Fruit fly (Drosophila melanogaster) whole organism, embryonic: Measurements from ENCODE around the gene KdelR.

Source experiments
- Adf1 ChIP-seq: fragments of 200-800 bp; sonication (Bioruptor generic); IDR thresholded peaks from 2 replicates; pipeline ENCODE4 v1.3.6; 2022; ENCODE audit warnings: missing biosample characterization, missing genetic modification characterization
- B-H1 ChIP-seq: fragments of 200-800 bp; sonication (Bioruptor generic); IDR thresholded peaks from 3 replicates; pipeline ENCODE4 v1.3.6; 2022; ENCODE audit warnings: missing biosample characterization, missing genetic modification characterization
- CG1024 ChIP-seq: fragments of 200-800 bp; sonication (Bioruptor generic); IDR thresholded peaks from 2 replicates; pipeline ENCODE4 v1.3.6; 2022; ENCODE audit warnings: missing biosample characterization, missing genetic modification characterization
- CG11695 ChIP-seq: fragments of 200-800 bp; sonication (Bioruptor generic); IDR thresholded peaks from 3 replicates; pipeline ENCODE4 v1.3.6; 2022; ENCODE audit warnings: missing biosample characterization, missing genetic modification characterization
- CG12236 ChIP-seq: fragments of 200-800 bp; sonication (Bioruptor generic); optimal IDR thresholded peaks from 2 replicates; lab custom pipeline; 2016; ENCODE audit warnings: missing biosample characterization, missing genetic modification characterization
- CG12391 ChIP-seq: fragments of 200-800 bp; sonication (Bioruptor generic); optimal IDR thresholded peaks from 3 replicates; lab custom pipeline; 2018; ENCODE audit warnings: missing biosample characterization, mild to moderate bottlenecking, missing genetic modification characterization, moderate library complexity
- CG13296 ChIP-seq: fragments of 200-800 bp; sonication (Bioruptor generic); optimal IDR thresholded peaks from 3 replicates; lab custom pipeline; 2018; ENCODE audit warnings: missing biosample characterization, mild to moderate bottlenecking, missing genetic modification characterization
- CG14441 ChIP-seq: fragments of 200-800 bp; sonication (Bioruptor generic); IDR thresholded peaks from 2 replicates; pipeline ENCODE4 v1.3.6; 2022; ENCODE audit warnings: missing biosample characterization, missing genetic modification characterization
- CG1529 ChIP-seq: fragments of 200-800 bp; sonication (Bioruptor generic); optimal IDR thresholded peaks from 3 replicates; lab custom pipeline; 2018; ENCODE audit warnings: missing biosample characterization, missing genetic modification characterization
- CG15601 ChIP-seq: fragments of 200-800 bp; sonication (Bioruptor generic); optimal IDR thresholded peaks from 3 replicates; lab custom pipeline; 2019; ENCODE audit warnings: missing biosample characterization, mild to moderate bottlenecking, missing genetic modification characterization, moderate library complexity
- CG17568 ChIP-seq: fragments of 200-800 bp; sonication (Bioruptor generic); optimal IDR thresholded peaks from 2 replicates; lab custom pipeline; 2018; ENCODE audit warnings: missing biosample characterization, mild to moderate bottlenecking, missing genetic modification characterization, moderate library complexity
- CG2129 ChIP-seq: fragments of 200-800 bp; sonication (Bioruptor generic); IDR thresholded peaks from 2 replicates; pipeline ENCODE4 v1.3.6; 2022; ENCODE audit warnings: missing biosample characterization, missing genetic modification characterization; ENCODE audit not compliant: partially characterized antibody
- CG3065 ChIP-seq: fragments of 200-800 bp; sonication (Bioruptor generic); optimal IDR thresholded peaks from 2 replicates; lab custom pipeline; 2016; ENCODE audit warnings: missing biosample characterization, missing genetic modification characterization
- CG31224 ChIP-seq: fragments of 200-800 bp; sonication (Bioruptor generic); IDR thresholded peaks from 2 replicates; pipeline ENCODE4 v1.3.6; 2022; ENCODE audit warnings: missing biosample characterization, missing genetic modification characterization
- CG33557 ChIP-seq: fragments of 200-800 bp; sonication (Bioruptor generic); optimal IDR thresholded peaks from 2 replicates; lab custom pipeline; 2019; ENCODE audit warnings: missing biosample characterization, mild to moderate bottlenecking, missing genetic modification characterization, moderate library complexity
- CG6689 ChIP-seq: fragments of 200-800 bp; sonication (Bioruptor generic); IDR thresholded peaks from 2 replicates; pipeline ENCODE4 v1.3.6; 2022; ENCODE audit warnings: missing biosample characterization, missing genetic modification characterization
- CG6791 ChIP-seq: fragments of 200-800 bp; sonication (Bioruptor generic); IDR thresholded peaks from 3 replicates; pipeline ENCODE4 v1.3.6; 2022; ENCODE audit warnings: missing biosample characterization, missing genetic modification characterization; ENCODE audit not compliant: partially characterized antibody
- CG7556 ChIP-seq: fragments of 200-800 bp; sonication (Bioruptor generic); optimal IDR thresholded peaks from 2 replicates; lab custom pipeline; 2017; ENCODE audit warnings: missing biosample characterization, mild to moderate bottlenecking, missing genetic modification characterization
- CG7786 ChIP-seq: fragments of 200-800 bp; sonication (Bioruptor generic); optimal IDR thresholded peaks from 2 replicates; lab custom pipeline; 2016; ENCODE audit warnings: missing biosample characterization, missing genetic modification characterization
- CG8765 ChIP-seq: fragments of 200-800 bp; sonication (Bioruptor generic); IDR thresholded peaks from 2 replicates; pipeline ENCODE4 v1.3.6; 2022; ENCODE audit warnings: missing biosample characterization, missing genetic modification characterization
- CG9932 ChIP-seq: fragments of 200-800 bp; sonication (Bioruptor generic); IDR thresholded peaks from 2 replicates; pipeline ENCODE4 v1.3.6; 2022; ENCODE audit warnings: missing biosample characterization, missing genetic modification characterization
- Dll ChIP-seq: fragments of 200-800 bp; sonication (Bioruptor generic); IDR thresholded peaks from 4 replicates; pipeline ENCODE4 v1.3.6; 2022; ENCODE audit warnings: missing biosample characterization, missing genetic modification characterization; ENCODE audit not compliant: partially characterized antibody
- Ets97D ChIP-seq: fragments of 200-800 bp; sonication (Bioruptor generic); optimal IDR thresholded peaks from 3 replicates; lab custom pipeline; 2016; ENCODE audit warnings: missing biosample characterization, missing genetic modification characterization
- Hr51 ChIP-seq, 2 experiments: fragments of 200-800 bp; sonication (Bioruptor generic); optimal IDR thresholded peaks; 2 replicates in 1 of 2; 3 replicates in 1 of 2; lab custom pipeline; 2016 to 2018; ENCODE audit warnings: missing biosample characterization in 2 of 2, missing genetic modification characterization in 2 of 2, mild to moderate bottlenecking in 1 of 2, moderate library complexity in 1 of 2
- NfI ChIP-seq: fragments of 200-800 bp; sonication (Bioruptor generic); optimal IDR thresholded peaks from 3 replicates; lab custom pipeline; 2018; ENCODE audit warnings: missing biosample characterization, mild to moderate bottlenecking, missing genetic modification characterization, moderate library complexity
- Optix ChIP-seq: fragments of 200-800 bp; sonication (Bioruptor generic); IDR thresholded peaks from 3 replicates; pipeline ENCODE4 v1.3.6; 2022; ENCODE audit warnings: missing biosample characterization, missing genetic modification characterization
- Trl ChIP-seq, 3 experiments: fragments of >200 bp in 2 of 3; fragments of 200-800 bp in 1 of 3; sonication (Bioruptor generic) in 1 of 3; optimal IDR thresholded peaks; 2 replicates in 1 of 3; 3 replicates in 2 of 3; lab custom pipeline; 2016 to 2017; ENCODE audit warnings: missing biosample characterization in 1 of 3, missing genetic modification characterization in 1 of 3
- ara ChIP-seq: fragments of 200-800 bp; sonication (Bioruptor generic); IDR thresholded peaks from 2 replicates; pipeline ENCODE4 v1.3.6; 2022; ENCODE audit warnings: missing biosample characterization, missing genetic modification characterization
- ato ChIP-seq: fragments of 200-800 bp; sonication (Bioruptor generic); IDR thresholded peaks from 2 replicates; pipeline ENCODE4 v1.3.6; 2022; ENCODE audit warnings: missing biosample characterization, missing genetic modification characterization; ENCODE audit not compliant: partially characterized antibody
- bsh ChIP-seq, 2 experiments: fragments of 200-800 bp; sonication (Bioruptor generic); optimal IDR thresholded peaks; 2 replicates each; lab custom pipeline; 2017 to 2018; ENCODE audit warnings: mild to moderate bottlenecking in 2 of 2, missing biosample characterization in 2 of 2, missing genetic modification characterization in 2 of 2, moderate library complexity in 1 of 2
- cwo ChIP-seq: fragments of 200-800 bp; sonication (Bioruptor generic); optimal IDR thresholded peaks from 3 replicates; lab custom pipeline; 2017; ENCODE audit warnings: missing biosample characterization, missing genetic modification characterization, mild to moderate bottlenecking, moderate library complexity, missing genetic modification reagents
- emc ChIP-seq: fragments of 200-800 bp; sonication (Bioruptor generic); optimal IDR thresholded peaks from 2 replicates; lab custom pipeline; 2016; ENCODE audit warnings: missing biosample characterization, missing genetic modification characterization
- ems ChIP-seq: fragments of 200-800 bp; sonication (Bioruptor generic); optimal IDR thresholded peaks from 3 replicates; lab custom pipeline; 2016; ENCODE audit warnings: missing biosample characterization, missing genetic modification characterization
- ewg ChIP-seq: fragments of 200-800 bp; sonication (Bioruptor generic); optimal IDR thresholded peaks from 3 replicates; lab custom pipeline; 2017; ENCODE audit warnings: mild to moderate bottlenecking, missing biosample characterization, missing genetic modification reagents, missing genetic modification characterization
- fu2 ChIP-seq: fragments of 200-800 bp; sonication (Bioruptor generic); optimal IDR thresholded peaks from 2 replicates; lab custom pipeline; 2016; ENCODE audit warnings: missing biosample characterization, missing genetic modification characterization
- kay ChIP-seq: fragments of 200-800 bp; sonication (Bioruptor generic); optimal IDR thresholded peaks from 2 replicates; lab custom pipeline; 2016; ENCODE audit warnings: missing biosample characterization, missing genetic modification characterization
- lov ChIP-seq, 2 experiments: fragments of 200-800 bp in 1 of 2; fragments of >200 bp in 1 of 2; sonication (Bioruptor generic) in 1 of 2; IDR thresholded peaks in 1 of 2; optimal IDR thresholded peaks in 1 of 2; 2 replicates in 1 of 2; 3 replicates in 1 of 2; pipeline versions ENCODE4 v1.3.6 to Lab custom; 2017 to 2022; ENCODE audit warnings: missing biosample characterization in 1 of 2, missing genetic modification characterization in 1 of 2
- nom ChIP-seq: fragments of 200-800 bp; sonication (Bioruptor generic); optimal IDR thresholded peaks from 2 replicates; lab custom pipeline; 2017; ENCODE audit warnings: missing biosample characterization, missing genetic modification characterization, mild to moderate bottlenecking, moderate library complexity, missing genetic modification reagents
- pb ChIP-seq: fragments of 200-800 bp; sonication (Bioruptor generic); optimal IDR thresholded peaks from 3 replicates; lab custom pipeline; 2016; ENCODE audit warnings: missing biosample characterization, missing genetic modification characterization
- pfk ChIP-seq: fragments of 200-800 bp; sonication (Bioruptor generic); optimal IDR thresholded peaks from 2 replicates; lab custom pipeline; 2018; ENCODE audit warnings: missing biosample characterization, mild to moderate bottlenecking, missing genetic modification characterization, moderate library complexity
- scrt ChIP-seq: fragments of 200-800 bp; sonication (Bioruptor generic); optimal IDR thresholded peaks from 2 replicates; lab custom pipeline; 2018; ENCODE audit warnings: missing biosample characterization, mild to moderate bottlenecking, missing genetic modification characterization, moderate library complexity
- sd ChIP-seq: fragments of 200-800 bp; sonication (Bioruptor generic); optimal IDR thresholded peaks from 3 replicates; lab custom pipeline; 2018; ENCODE audit warnings: missing biosample characterization, mild to moderate bottlenecking, missing genetic modification characterization, moderate library complexity
- shn ChIP-seq: fragments of 200-800 bp; sonication (Bioruptor generic); optimal IDR thresholded peaks from 3 replicates; lab custom pipeline; 2016; ENCODE audit warnings: missing biosample characterization, missing genetic modification characterization
- vvl ChIP-seq: fragments of 200-800 bp; sonication (Bioruptor generic); IDR thresholded peaks from 2 replicates; pipeline ENCODE4 v1.3.6; 2022; ENCODE audit warnings: missing biosample characterization, missing genetic modification characterization
- wdn ChIP-seq: fragments of 200-800 bp; sonication (Bioruptor generic); IDR thresholded peaks from 2 replicates; pipeline ENCODE4 v1.3.6; 2022; ENCODE audit warnings: missing biosample characterization, missing genetic modification characterization
- wek ChIP-seq: fragments of 200-800 bp; sonication (Bioruptor generic); optimal IDR thresholded peaks from 3 replicates; lab custom pipeline; 2018; ENCODE audit warnings: missing biosample characterization, mild to moderate bottlenecking, missing genetic modification characterization, moderate library complexity

The KdelR gene

DNA sequence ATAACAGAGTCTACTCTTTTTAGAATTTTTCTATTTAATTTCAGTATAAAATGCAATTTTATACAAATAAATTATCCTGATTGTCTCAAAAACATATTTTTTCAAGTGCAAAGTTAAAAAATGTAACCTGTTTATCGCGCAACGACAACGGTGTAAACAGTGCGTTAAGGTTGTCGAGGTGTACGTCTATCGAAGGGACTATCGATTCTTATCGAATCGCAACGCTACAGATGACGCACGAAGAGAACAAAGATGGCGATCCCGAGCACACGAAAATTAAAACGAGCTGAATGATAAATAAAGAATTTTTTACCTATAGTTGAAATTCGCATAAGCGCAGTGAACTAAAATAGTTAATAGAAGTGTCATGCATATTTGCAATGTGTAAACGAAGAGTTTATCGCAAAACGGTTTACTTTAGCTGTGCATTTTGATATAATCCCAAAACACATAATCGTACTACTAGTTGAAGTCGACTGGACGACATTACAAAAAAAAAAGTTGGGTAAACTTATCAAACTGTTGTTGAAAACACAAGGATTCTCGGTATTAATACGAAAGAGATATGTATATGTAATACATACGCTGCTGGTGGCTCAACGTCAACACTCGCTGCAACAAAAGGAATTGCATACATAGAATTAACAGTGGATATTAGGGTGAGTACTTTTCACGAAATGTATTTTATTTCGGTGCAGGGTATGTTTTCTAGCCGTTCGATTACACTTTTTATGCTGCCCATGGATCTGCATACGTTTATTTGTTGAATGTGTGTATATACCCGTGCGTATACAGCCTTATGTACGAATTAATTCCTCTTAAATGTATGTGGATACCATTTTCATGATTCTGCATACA, 38.6 kb upstream of the KdelR start, which contains the start of gene da:
da (plus strand) TSS at position 237 of the 858 bp plus-strand sequence.
- TF ChIP-seq CG31224 (GFP tag; lab: Robert Waterston, UW) (peak; percentile 40; the same call in 1 of the 2 replicates), nom (GFP tag; lab: Kevin White, UChicago) (peak; percentile 15), CG9932 (GFP tag; lab: Robert Waterston, UW) (peak; percentile 75; the same call in 1 of the 2 replicates), CG1024 (peak; percentile 96), Optix (GFP tag; lab: Robert Waterston, UW) (no peak), Hr51 (GFP tag; optimal IDR thresholded peaks at IDR 0.05; lab: Kevin White, UChicago) (peak; percentile 39 to 46), scrt (GFP tag; lab: Kevin White, UChicago) (peak; percentile 10), wdn (peak; percentile 29; the same call in 1 of the 2 replicates), emc (GFP tag; lab: Kevin White, UChicago) (peak; percentile 20), CG7556 (GFP tag; lab: Kevin White, UChicago) (peak; percentile 25), Adf1 (GFP tag; lab: Robert Waterston, UW) (no peak), CG1529 (GFP tag; lab: Kevin White, UChicago) (no peak), Ets97D (GFP tag; lab: Kevin White, UChicago) (peak; percentile 95), Trl (optimal IDR thresholded peaks at IDR 0.05; lab: Kevin White, UChicago) (no peak), Trl (GFP tag; optimal IDR thresholded peaks at IDR 0.05; lab: Kevin White, UChicago) (peak; percentile 47), CG2129 (GFP tag; lab: Robert Waterston, UW) (no peak), CG17568 (peak; percentile 24), CG6689 (GFP tag; lab: Robert Waterston, UW) (peak; percentile 64), B-H1 (peak; percentile 15; the same call in 1 of the 3 replicates), vvl (peak; percentile 75), lov (optimal IDR thresholded peaks at IDR 0.05; lab: Kevin White, UChicago) (no peak), lov (GFP tag; IDR thresholded peaks at IDR 0.05; lab: Robert Waterston, UW) (peak; percentile 64; the same call in 1 of the 3 replicates), kay (peak; percentile 95), shn (GFP tag; lab: Kevin White, UChicago) (peak; percentile 7), bsh (GFP tag; optimal IDR thresholded peaks at IDR 0.05; lab: Kevin White, UChicago) (peak in 1 of 2 experiments; percentile 58), NfI (GFP tag; lab: Kevin White, UChicago) (peak; percentile 75), CG3065 (GFP tag; lab: Kevin White, UChicago) (no peak), wek (GFP tag; lab: Kevin White, UChicago) (peak; percentile 15), ewg (GFP tag; lab: Kevin White, UChicago) (no peak), CG14441 (GFP tag; lab: Robert Waterston, UW) (peak; percentile 59), CG13296 (peak; percentile 16), Dll (peak; percentile 46; the same call in 2 of the 4 replicates), CG12236 (GFP tag; lab: Kevin White, UChicago) (peak; percentile 48), ems (peak; percentile 46), CG7786 (GFP tag; lab: Kevin White, UChicago) (peak; percentile 55), ara (GFP tag; lab: Robert Waterston, UW) (no peak), pb (GFP tag; lab: Kevin White, UChicago) (no peak), sd (tag; lab: Kevin White, UChicago) (peak; percentile 46), CG12391 (peak; percentile 83), pfk (GFP tag; lab: Kevin White, UChicago) (peak; percentile 86), CG6791 (peak; percentile 60; the same call in 1 of the 3 replicates), ato (peak; percentile 17; the same call in 1 of the 2 replicates), CG11695 (0 out of 3 replicates have a peak, but pooled peaks have one; percentile 38), CG8765 (no peak), CG33557 (GFP tag; lab: Kevin White, UChicago) (peak; percentile 18), cwo (no peak), CG15601 (tag; lab: Kevin White, UChicago) (peak; percentile 48), fu2 (peak; percentile 32)
